Fruit fly (Drosophila melanogaster) whole organism, adult: ENCODE measurements around the gene CtBP.

Experiments used
- CG11617 ChIP-seq: fragments of 200-800 bp; sonication (Bioruptor generic); optimal IDR thresholded peaks from 2 replicates; lab custom pipeline; 2017; ENCODE audit warnings: mild to moderate bottlenecking, missing biosample characterization, missing genetic modification reagents, missing genetic modification characterization
- CG12768 ChIP-seq: fragments of 200-800 bp; sonication (Bioruptor generic); optimal IDR thresholded peaks from 2 replicates; lab custom pipeline; 2017; ENCODE audit warnings: missing biosample characterization, missing genetic modification characterization, mild to moderate bottlenecking, moderate library complexity, missing genetic modification reagents
- CG14711 ChIP-seq: fragments of 200-800 bp; sonication (Bioruptor generic); optimal IDR thresholded peaks from 2 replicates; lab custom pipeline; 2018; ENCODE audit warnings: missing biosample characterization, mild to moderate bottlenecking, missing genetic modification characterization, moderate library complexity
- CG5204 ChIP-seq: fragments of 200-800 bp; sonication (Bioruptor generic); optimal IDR thresholded peaks from 2 replicates; lab custom pipeline; 2016; ENCODE audit warnings: missing biosample characterization, missing genetic modification characterization
- CG7101 ChIP-seq: fragments of 200-800 bp; sonication (Bioruptor generic); optimal IDR thresholded peaks from 2 replicates; lab custom pipeline; 2018; ENCODE audit warnings: missing biosample characterization, mild to moderate bottlenecking, missing genetic modification characterization, moderate library complexity
- Clk ChIP-seq: fragments of 200-800 bp; sonication (Bioruptor generic); optimal IDR thresholded peaks from 2 replicates; lab custom pipeline; 2017; ENCODE audit warnings: missing biosample characterization, missing genetic modification characterization
- Hr96 ChIP-seq: fragments of 200-800 bp; sonication (Bioruptor generic); optimal IDR thresholded peaks from 2 replicates; lab custom pipeline; 2016; ENCODE audit warnings: missing biosample characterization, missing genetic modification characterization
- Mnt ChIP-seq: fragments of 200-800 bp; sonication (Bioruptor generic); optimal IDR thresholded peaks from 2 replicates; lab custom pipeline; 2016; ENCODE audit warnings: missing biosample characterization, mild to moderate bottlenecking, missing genetic modification characterization
- bab1 ChIP-seq: fragments of 200-800 bp; sonication (Bioruptor generic); optimal IDR thresholded peaks from 3 replicates; lab custom pipeline; 2019; ENCODE audit warnings: missing biosample characterization, mild to moderate bottlenecking, missing genetic modification characterization, moderate library complexity
- cnc ChIP-seq, 2 experiments: fragments of >200 bp; optimal IDR thresholded peaks; 2 replicates each; lab custom pipeline; 2017
- kay ChIP-seq: fragments of 200-800 bp; sonication (Bioruptor generic); peaks from one replicate; lab custom pipeline; 2016; ENCODE audit warnings: missing biosample characterization, missing genetic modification characterization, borderline replicate concordance
- tj ChIP-seq: fragments of 200-800 bp; sonication (Bioruptor generic); optimal IDR thresholded peaks from 3 replicates; lab custom pipeline; 2017; ENCODE audit warnings: missing biosample characterization, mild to moderate bottlenecking, missing genetic modification characterization, moderate library complexity

DNA sequence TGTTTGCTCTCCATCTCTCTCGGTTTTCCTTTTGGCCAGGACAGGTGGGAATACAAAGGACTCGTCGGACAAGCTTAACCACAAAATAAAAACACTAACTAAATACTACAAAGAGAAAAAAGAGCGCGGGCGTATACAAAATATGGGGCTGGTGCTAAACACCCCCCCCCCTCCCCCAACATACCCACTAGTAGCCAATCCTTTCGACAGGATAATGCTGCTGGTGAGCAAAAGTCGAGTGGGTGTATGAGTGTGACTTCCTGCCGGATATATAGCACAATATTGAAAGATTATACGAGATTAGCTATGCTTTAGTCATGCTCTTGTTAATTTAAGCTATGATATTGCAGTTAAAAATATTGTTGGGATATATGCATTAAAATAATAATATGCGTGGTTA lies 36.2 kb upstream of the CtBP start:
- TF ChIP-seq Hr96 (GFP tag; lab: Kevin White, UChicago) = no peak
- TF ChIP-seq Clk = no peak
- no peak for TF ChIP-seq bab1 (GFP tag; lab: Kevin White, UChicago)
- TF ChIP-seq CG5204 = no peak
- TF ChIP-seq CG7101 (tag; lab: Kevin White, UChicago) = no peak
- TF ChIP-seq Mnt (GFP tag; lab: Kevin White, UChicago) = no peak
- no peak for TF ChIP-seq kay (GFP tag; lab: Kevin White, UChicago)
- TF ChIP-seq CG14711 (tag; lab: Kevin White, UChicago) = no peak
- no peak for TF ChIP-seq cnc (optimal IDR thresholded peaks at IDR 0.05; lab: Kevin White, UChicago)
- TF ChIP-seq CG11617 = no peak
- TF ChIP-seq tj (GFP tag; lab: Kevin White, UChicago) = no peak
- no peak for TF ChIP-seq CG12768 (GFP tag; lab: Kevin White, UChicago)
